Worm (Caenorhabditis elegans) whole organism, late embryonic: ENCODE results near the gene rps-3.

Source experiments
- C38D4.7 ChIP-seq: fragments of 200-800 bp; sonication (Bioruptor generic); optimal IDR thresholded peaks from 2 replicates; lab custom pipeline; 2018; ENCODE audit warnings: mild to moderate bottlenecking, missing genetic modification characterization, moderate library complexity, missing compliant biosample characterization
- K02D7.2 ChIP-seq: sonication (generic microtip); optimal IDR thresholded peaks from 2 replicates; lab custom pipeline; 2017; ENCODE audit warnings: mild to moderate bottlenecking, missing genetic modification characterization, missing compliant biosample characterization
- Y22D7AL.16 ChIP-seq: sonication (generic microtip); optimal IDR thresholded peaks from 2 replicates; lab custom pipeline; 2016; ENCODE audit warnings: missing genetic modification characterization, missing compliant biosample characterization
- ceh-14 ChIP-seq: sonication (generic microtip); optimal IDR thresholded peaks from 2 replicates; lab custom pipeline; 2016; ENCODE audit warnings: missing genotype, missing genetic modification characterization, missing compliant biosample characterization
- ceh-2 ChIP-seq: sonication (generic microtip); optimal IDR thresholded peaks from 2 replicates; lab custom pipeline; 2016; ENCODE audit warnings: missing genotype, missing genetic modification characterization, missing compliant biosample characterization
- ceh-30 ChIP-seq: fragments of 150-350 bp; optimal IDR thresholded peaks from 2 replicates; lab custom pipeline; 2014; ENCODE audit warnings: missing biosample characterization, missing genetic modification characterization
- ceh-31 ChIP-seq: sonication (generic microtip); optimal IDR thresholded peaks from 2 replicates; lab custom pipeline; 2016; ENCODE audit warnings: missing genetic modification characterization, missing compliant biosample characterization
- ceh-45 ChIP-seq: fragments of 200-800 bp; sonication (Bioruptor generic); IDR thresholded peaks from 2 replicates; pipeline ENCODE4 v1.3.6; 2022; ENCODE audit warnings: missing genetic modification reagents, missing genetic modification characterization, missing compliant biosample characterization
- ets-4 ChIP-seq: sonication (generic microtip); optimal IDR thresholded peaks from 2 replicates; lab custom pipeline; 2016; ENCODE audit warnings: missing genetic modification characterization, missing compliant biosample characterization
- eyg-1 ChIP-seq: sonication (generic microtip); optimal IDR thresholded peaks from 2 replicates; lab custom pipeline; 2016; ENCODE audit warnings: missing genotype, missing genetic modification characterization, missing compliant biosample characterization
- fkh-10 ChIP-seq: fragments of 150-350 bp; optimal IDR thresholded peaks from 2 replicates; lab custom pipeline; 2014; ENCODE audit warnings: missing biosample characterization, missing genetic modification reagents, missing genetic modification characterization
- fkh-6 ChIP-seq: sonication (generic microtip); optimal IDR thresholded peaks from 2 replicates; lab custom pipeline; 2016; ENCODE audit warnings: missing genetic modification characterization, missing compliant biosample characterization
- hlh-6 ChIP-seq: sonication (generic microtip); optimal IDR thresholded peaks from 2 replicates; lab custom pipeline; 2016; ENCODE audit warnings: missing genotype, missing genetic modification characterization, missing compliant biosample characterization
- hlh-8 ChIP-seq: sonication (generic microtip); optimal IDR thresholded peaks from 2 replicates; lab custom pipeline; 2016; ENCODE audit warnings: missing genotype, missing genetic modification characterization, missing compliant biosample characterization
- lim-6 ChIP-seq: sonication (generic microtip); optimal IDR thresholded peaks from 2 replicates; lab custom pipeline; 2016; ENCODE audit warnings: missing genetic modification characterization, missing compliant biosample characterization
- lin-11 ChIP-seq: fragments of 200-800 bp; sonication (Bioruptor generic); optimal IDR thresholded peaks from 2 replicates; lab custom pipeline; 2018; ENCODE audit warnings: mild to moderate bottlenecking, missing genetic modification characterization, missing compliant biosample characterization
- madf-2 ChIP-seq: sonication (generic microtip); optimal IDR thresholded peaks from 2 replicates; lab custom pipeline; 2017; ENCODE audit warnings: missing genetic modification characterization, missing compliant biosample characterization
- nhr-11 ChIP-seq: fragments of 150-350 bp; optimal IDR thresholded peaks from 2 replicates; lab custom pipeline; 2014; ENCODE audit warnings: missing biosample characterization, missing genetic modification characterization
- pag-3 ChIP-seq: sonication (generic microtip); optimal IDR thresholded peaks from 2 replicates; lab custom pipeline; 2016; ENCODE audit warnings: missing compliant biosample characterization, missing genetic modification characterization, borderline replicate concordance
- ref-2 ChIP-seq: sonication (generic microtip); optimal IDR thresholded peaks from 2 replicates; lab custom pipeline; 2016; ENCODE audit warnings: missing genetic modification characterization, missing compliant biosample characterization
- sox-4 ChIP-seq: sonication (generic microtip); optimal IDR thresholded peaks from 2 replicates; lab custom pipeline; 2017; ENCODE audit warnings: mild to moderate bottlenecking, missing genetic modification characterization, inconsistent platforms, missing compliant biosample characterization
- syd-9 ChIP-seq: sonication (generic microtip); optimal IDR thresholded peaks from 2 replicates; lab custom pipeline; 2016; ENCODE audit warnings: mild to moderate bottlenecking, missing genetic modification characterization, moderate library complexity, missing compliant biosample characterization
- tbx-7 ChIP-seq: sonication (generic microtip); optimal IDR thresholded peaks from 2 replicates; lab custom pipeline; 2016; ENCODE audit warnings: missing genotype, missing genetic modification characterization, missing compliant biosample characterization
- ttx-3 ChIP-seq: sonication (generic microtip); optimal IDR thresholded peaks from 2 replicates; lab custom pipeline; 2016; ENCODE audit warnings: missing genetic modification reagents, missing genetic modification characterization, missing compliant biosample characterization
- unc-3 ChIP-seq, 2 experiments: fragments of 200-800 bp in 1 of 2; sonication (Bioruptor generic) in 1 of 2; sonication (generic microtip) in 1 of 2; conservative IDR thresholded peaks in 1 of 2; optimal IDR thresholded peaks in 1 of 2; 2 replicates each; pipeline versions ENCODE4 v1.3.6 to Lab custom; 2016 to 2022; ENCODE audit warnings: missing compliant biosample characterization in 2 of 2, missing genetic modification characterization in 2 of 2, missing genetic modification reagents in 1 of 2
- unc-42 ChIP-seq: sonication (generic microtip); optimal IDR thresholded peaks from 2 replicates; lab custom pipeline; 2016; ENCODE audit warnings: missing genotype, missing genetic modification characterization, missing compliant biosample characterization
- unc-55 ChIP-seq: sonication (generic microtip); optimal IDR thresholded peaks from 2 replicates; lab custom pipeline; 2017; ENCODE audit warnings: missing biosample characterization, missing genetic modification reagents, missing genetic modification characterization
- unc-86 ChIP-seq: sonication (generic microtip); optimal IDR thresholded peaks from 2 replicates; lab custom pipeline; 2016; ENCODE audit warnings: missing genetic modification characterization, missing compliant biosample characterization
- zip-5 ChIP-seq: sonication (generic microtip); optimal IDR thresholded peaks from 2 replicates; lab custom pipeline; 2016; ENCODE audit warnings: missing genetic modification characterization, missing compliant biosample characterization
- ztf-16 ChIP-seq: sonication (generic microtip); optimal IDR thresholded peaks from 2 replicates; lab custom pipeline; 2017; ENCODE audit warnings: missing genetic modification characterization, missing compliant biosample characterization

rps-3 gene

DNA sequence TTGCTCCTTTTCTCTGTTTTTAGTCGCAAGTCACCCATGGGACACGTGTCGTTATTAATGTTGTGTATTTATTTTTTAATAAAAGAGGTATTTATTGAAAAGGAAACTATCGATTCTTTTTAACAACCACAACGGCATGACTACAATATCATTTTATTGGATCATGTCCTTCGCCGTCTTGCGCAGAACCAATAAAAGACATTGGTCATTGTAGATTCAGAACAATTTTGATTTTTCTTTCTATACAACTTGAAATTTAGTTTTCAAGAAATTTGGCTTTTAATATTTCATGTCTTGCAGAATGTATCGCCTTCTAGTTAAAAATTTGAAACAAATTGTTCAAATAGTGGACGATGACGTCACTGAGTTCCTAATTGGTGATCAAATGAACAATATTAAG is 44.9 kb downstream of the rps-3 start, which contains the start of gene amdh-1:
TSS of gene amdh-1 (plus strand) at position 301 of the 400 bp plus-strand sequence.
- TF ChIP-seq ets-4 (tag; lab: Kevin White, UChicago) (no peak), sox-4 (tag; lab: Kevin White, UChicago) (no peak), ceh-2 (tag; lab: Kevin White, UChicago) (no peak), ceh-45 (no peak), nhr-11 (tag; lab: Kevin White, UChicago) (no peak), eyg-1 (tag; lab: Kevin White, UChicago) (no peak), ceh-31 (tag; lab: Kevin White, UChicago) (no peak)

DNA sequence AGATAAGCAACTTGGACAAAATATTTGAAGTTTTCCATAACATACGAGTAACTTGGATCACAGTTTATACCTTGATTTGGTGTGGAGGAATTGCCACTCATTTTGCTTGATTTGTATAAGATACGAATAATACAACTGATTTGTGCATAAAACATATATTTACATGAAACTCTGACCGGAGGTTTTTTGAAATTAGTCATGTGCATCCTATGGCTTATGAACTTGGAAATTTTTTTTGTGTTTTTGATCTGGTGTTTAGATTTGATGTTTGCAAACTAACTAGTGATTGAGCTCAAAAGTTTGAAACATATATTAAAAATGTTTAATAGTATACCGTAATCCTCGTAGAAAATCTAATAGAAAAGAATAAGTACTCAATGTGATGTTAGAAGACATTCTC is 48.1 kb downstream of the rps-3 start, which contains the start of gene srg-8:
TSS of gene srg-8 (minus strand) at position 101 of the 400 bp plus-strand sequence.
- TF ChIP-seq ztf-16 (tag; lab: Kevin White, UChicago) (no peak), ceh-30 (tag; lab: Kevin White, UChicago) (no peak), fkh-6 (tag; lab: Kevin White, UChicago) (no peak), madf-2 (no peak), lim-6 (tag; lab: Kevin White, UChicago) (no peak), Y22D7AL.16 (tag; lab: Kevin White, UChicago) (no peak), lin-11 (tag; lab: Kevin White, UChicago) (no peak), syd-9 (tag; lab: Kevin White, UChicago) (no peak), ref-2 (tag; lab: Kevin White, UChicago) (no peak), ceh-14 (tag; lab: Kevin White, UChicago) (no peak), nhr-11 (tag; lab: Kevin White, UChicago) (no peak), unc-86 (tag; lab: Kevin White, UChicago) (no peak), C38D4.7 (GFP tag; lab: Kevin White, UChicago) (no peak), ceh-2 (tag; lab: Kevin White, UChicago) (no peak), hlh-8 (tag; lab: Kevin White, UChicago) (no peak), unc-42 (no peak), fkh-10 (no peak), unc-55 (GFP tag; lab: Kevin White, UChicago) (no peak), hlh-6 (tag; lab: Kevin White, UChicago) (no peak)

DNA sequence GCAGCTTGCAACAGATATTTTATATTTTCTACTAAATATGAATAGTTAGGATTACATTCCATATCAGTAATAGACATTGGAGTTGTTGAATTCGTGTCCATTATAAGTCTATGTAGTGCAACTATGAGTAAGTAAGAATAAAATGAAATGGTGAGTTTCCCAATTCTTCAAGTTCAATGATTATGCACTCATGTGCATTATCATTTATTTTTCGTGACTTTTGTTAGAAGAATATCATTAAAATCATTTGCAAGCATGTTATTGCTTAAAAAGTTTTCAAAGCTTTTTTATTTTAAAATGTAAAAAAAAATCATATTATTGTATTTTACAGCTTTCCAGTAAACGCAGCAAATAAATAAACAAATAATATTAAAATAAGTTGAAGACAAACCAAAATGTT is 50.1 kb downstream of the rps-3 start, which contains the start of gene srg-9:
TSS of gene srg-9 (minus strand) at position 101 of the 400 bp plus-strand sequence.
- no peak for TF ChIP-seq Y22D7AL.16 (tag; lab: Kevin White, UChicago)
- TF ChIP-seq unc-3 (GFP tag; conservative IDR thresholded peaks at IDR 0.05; lab: Robert Waterston, UW): no peak
- TF ChIP-seq unc-3 (tag; optimal IDR thresholded peaks at IDR 0.05; lab: Kevin White, UChicago): no peak
- no peak for TF ChIP-seq ttx-3 (tag; lab: Kevin White, UChicago)
- no peak for TF ChIP-seq zip-5 (tag; lab: Kevin White, UChicago)
- no peak for TF ChIP-seq K02D7.2 (tag; lab: Kevin White, UChicago)
- no peak for TF ChIP-seq hlh-6 (tag; lab: Kevin White, UChicago)
- no peak for TF ChIP-seq C38D4.7 (GFP tag; lab: Kevin White, UChicago)
- no peak for TF ChIP-seq pag-3
- TF ChIP-seq tbx-7 (tag; lab: Kevin White, UChicago): no peak
- TF ChIP-seq, all 69 proteins: peak for 0
